Worm (Caenorhabditis elegans) whole organism, dauer: ENCODE data around the gene fic-1.

Experiments
- unc-62 ChIP-seq: sonication (generic microtip); optimal IDR thresholded peaks from 2 replicates; lab custom pipeline; 2017; ENCODE audit warnings: missing biosample characterization, missing genetic modification reagents, missing genetic modification characterization

The fic-1 gene

DNA sequence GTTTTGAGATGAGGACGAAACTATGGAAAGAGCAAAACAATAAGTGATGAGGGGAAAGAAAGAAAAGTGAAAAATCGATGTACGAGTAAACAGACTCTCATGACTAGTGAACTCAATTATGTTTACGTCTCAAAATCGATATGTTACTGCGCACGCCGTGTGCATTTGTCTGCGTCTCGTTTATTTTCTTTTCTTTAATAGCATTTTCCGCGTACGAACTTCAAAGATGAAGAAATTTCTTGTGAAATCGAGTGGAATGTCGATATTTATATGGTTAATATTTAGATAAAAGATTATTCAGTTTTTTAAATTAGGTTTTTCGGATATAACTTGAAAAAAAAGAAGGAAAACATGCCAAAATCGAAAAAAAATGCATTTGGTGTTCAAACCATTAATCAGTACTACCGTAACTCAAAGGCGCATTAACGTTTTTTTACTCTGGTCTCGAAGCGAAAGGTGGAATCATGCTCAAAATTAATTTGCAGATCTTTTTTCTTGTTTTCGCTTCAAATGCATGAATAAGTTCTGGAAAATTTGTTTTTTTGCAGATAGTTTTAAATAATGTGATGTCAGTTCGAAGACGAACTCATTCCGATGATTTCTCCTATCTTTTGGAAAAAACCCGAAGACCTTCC, at the start of gene fic-1:
fic-1 (plus strand) TSS at position 549 of the 635 bp plus-strand sequence.
- TF ChIP-seq unc-62 (GFP tag; lab: Kevin White, UChicago) = no peak

DNA sequence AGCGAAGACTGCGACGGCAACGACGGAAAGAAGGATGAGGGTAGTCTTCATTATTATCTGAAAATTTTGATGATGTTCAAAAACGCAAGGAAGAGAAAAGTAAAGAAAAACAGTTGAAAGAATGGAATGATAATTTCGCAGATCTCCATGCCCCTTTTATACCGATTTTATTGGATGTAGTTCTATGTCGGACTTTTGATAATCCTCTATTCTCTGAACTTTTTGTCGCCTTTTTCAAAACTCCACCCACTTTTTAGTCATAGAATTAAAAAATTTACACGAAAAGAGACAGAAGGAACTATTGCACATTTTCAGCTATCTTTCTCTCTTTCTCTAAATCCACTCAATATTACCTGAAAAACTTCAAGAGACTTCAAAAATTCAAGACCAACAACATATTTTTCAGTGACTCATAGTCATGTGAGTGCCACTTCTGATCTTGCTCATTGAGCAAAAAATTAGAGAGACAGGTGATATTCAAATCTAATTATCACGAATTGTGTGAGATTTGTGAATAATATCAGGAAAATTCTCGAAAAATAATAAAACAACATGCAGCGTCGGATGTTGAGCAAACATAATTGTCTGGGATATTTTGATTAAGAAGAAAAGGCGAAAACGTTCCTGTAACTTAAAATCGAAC, 47.3 kb upstream of the fic-1 start, which contains the start of gene F13E9.15:
F13E9.15 (minus strand) TSS at position 51 of the 643 bp plus-strand sequence.
- TF ChIP-seq unc-62 (GFP tag; lab: Kevin White, UChicago) = no peak

- no peak for TF ChIP-seq unc-62 (GFP tag; lab: Kevin White, UChicago)
These were observed 45.3 kb upstream of the fic-1 start, which contains the start of gene srlf-12 for ce11 chrIV:10891993-10892392. Gene srlf-12 (minus strand): TSS chrIV:10892093.

- no peak for TF ChIP-seq unc-62 (GFP tag; lab: Kevin White, UChicago)
These were observed 43.0 kb upstream of the fic-1 start, which contains the start of gene srlf-14 for ce11 chrIV:10894255-10894654. Gene srlf-14 (minus strand): TSS chrIV:10894355.

DNA sequence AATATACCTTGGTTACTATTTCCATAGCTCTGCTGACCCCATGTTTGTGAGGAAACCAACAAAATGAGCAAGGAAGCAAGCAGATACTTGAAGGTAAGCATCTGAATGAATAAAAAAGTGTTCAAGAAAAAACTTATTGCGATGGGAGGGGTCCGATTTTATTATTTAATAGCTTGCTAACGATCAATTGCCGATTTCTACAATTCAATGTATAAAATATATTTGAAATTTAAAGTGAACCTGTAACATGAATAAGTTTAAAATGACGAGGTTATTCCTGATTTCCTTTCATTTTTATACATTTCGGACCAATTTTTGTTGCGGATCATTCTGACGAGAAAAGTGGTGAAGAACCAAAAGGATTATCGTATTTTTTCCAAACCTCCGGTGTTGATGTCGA, 40.7 kb upstream of the fic-1 start, which contains the start of gene srlf-13:
srlf-13 (minus strand) TSS at position 101 of the 400 bp plus-strand sequence.
- TF ChIP-seq unc-62 (GFP tag; lab: Kevin White, UChicago) = no peak

DNA sequence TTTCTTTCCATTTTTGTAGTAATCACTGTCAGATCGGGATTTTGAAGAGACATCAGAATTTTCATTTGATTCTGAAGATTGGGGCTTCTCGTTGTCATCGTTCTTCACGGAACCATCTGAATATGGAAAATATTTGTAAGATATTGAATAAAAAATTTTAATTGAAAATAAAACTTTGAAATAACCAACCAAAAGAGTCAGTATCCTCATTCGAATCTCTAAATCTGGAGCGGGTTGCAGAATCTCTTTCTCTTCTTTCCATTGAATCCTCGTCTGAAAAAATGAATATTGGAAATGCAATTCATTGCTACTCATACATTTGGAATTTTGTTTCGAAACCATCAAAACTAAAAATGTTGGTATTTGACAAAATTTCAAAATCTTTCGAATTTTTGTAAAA, 39.1 kb upstream of the fic-1 start:
- TF ChIP-seq unc-62 (GFP tag; lab: Kevin White, UChicago) = no peak

DNA sequence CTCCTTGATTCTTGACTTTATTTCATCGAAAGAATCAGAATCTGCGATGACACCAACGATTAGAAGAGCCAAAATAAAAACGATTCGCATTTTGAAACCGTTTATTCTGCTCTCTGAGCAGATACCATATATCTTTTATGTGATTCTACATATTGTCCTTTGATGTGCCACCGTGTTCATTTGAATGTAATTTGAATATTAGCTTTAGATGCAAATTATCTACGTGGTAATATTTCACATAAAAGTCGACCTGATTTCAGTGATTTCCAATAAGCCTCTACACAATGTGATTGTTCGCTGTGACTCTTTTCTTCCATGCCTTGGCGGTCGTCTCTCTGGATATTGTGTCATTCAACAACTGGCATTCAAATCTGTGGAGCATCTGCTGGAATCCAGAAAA, 38.2 kb upstream of the fic-1 start, which contains the start of the genes F13E9.9 and F13E9.19:
F13E9.9 (minus strand) TSS at position 101 of the 400 bp plus-strand sequence.
F13E9.19 (plus strand) TSS at position 316 of the 400 bp plus-strand sequence.
- no peak for TF ChIP-seq unc-62 (GFP tag; lab: Kevin White, UChicago)

DNA sequence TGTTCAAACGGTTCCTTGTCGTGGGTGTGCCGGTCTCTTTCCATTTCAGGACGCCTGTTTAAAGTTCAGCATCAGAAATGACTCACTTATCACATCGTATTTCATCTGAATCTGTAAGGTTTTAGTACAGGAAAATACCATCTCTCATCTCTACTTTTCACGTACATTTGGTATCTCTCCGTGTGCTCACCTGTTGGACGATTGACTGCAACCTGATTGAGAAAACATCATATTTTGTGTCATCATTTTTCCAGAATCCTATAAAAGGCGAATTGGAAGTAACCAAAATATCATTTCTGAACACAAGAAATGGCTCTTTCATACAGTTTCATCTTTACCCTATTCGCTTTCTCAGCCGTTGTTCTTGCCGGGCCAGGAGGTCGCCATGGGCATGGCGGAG, 37.2 kb upstream of the fic-1 start, which contains the start of gene srlf-30:
srlf-30 (plus strand) TSS at position 301 of the 400 bp plus-strand sequence.
- no peak for TF ChIP-seq unc-62 (GFP tag; lab: Kevin White, UChicago)

ce11 chrIV:10902476-10902875, 34.8 kb upstream of the fic-1 start:
- no peak for TF ChIP-seq unc-62 (GFP tag; lab: Kevin White, UChicago)

DNA sequence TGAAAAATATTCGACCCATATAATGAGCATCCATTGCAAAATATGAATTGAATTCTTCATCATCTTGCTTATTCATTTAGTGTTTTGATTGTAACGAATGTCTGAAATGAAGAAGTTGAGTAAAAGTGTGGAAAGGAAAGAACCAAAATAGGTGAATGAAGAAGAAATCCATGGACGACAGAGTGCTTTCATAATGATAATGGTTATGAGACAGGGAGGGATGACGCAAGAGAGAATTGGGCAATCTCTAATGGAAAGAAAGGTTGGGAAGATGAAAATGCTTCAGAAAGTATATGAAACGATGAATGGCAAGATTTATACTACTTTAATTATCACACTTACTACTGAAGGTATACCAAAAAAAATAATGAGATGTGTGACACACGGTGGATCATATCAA, 33.0 kb upstream of the fic-1 start, which contains the start of gene ZK596.3:
ZK596.3 (minus strand) TSS at position 101 of the 400 bp plus-strand sequence.
- TF ChIP-seq unc-62 (GFP tag; lab: Kevin White, UChicago) = no peak

ce11 chrIV:10909206-10909605, 28.0 kb upstream of the fic-1 start, which contains the start of gene ZK596.2:
Gene ZK596.2 (minus strand): TSS chrIV:10909306.
- no peak for TF ChIP-seq unc-62 (GFP tag; lab: Kevin White, UChicago)

- no peak for TF ChIP-seq unc-62 (GFP tag; lab: Kevin White, UChicago)
These were observed 27.5 kb upstream of the fic-1 start, which contains the start of gene pyk-2 for ce11 chrIV:10909708-10910107. Gene pyk-2 (plus strand): TSS chrIV:10909913.

- TF ChIP-seq unc-62 (GFP tag; lab: Kevin White, UChicago) = no peak
These were observed 24.2 kb upstream of the fic-1 start, which contains the start of gene ZK593.2 for ce11 chrIV:10913081-10913480. Gene ZK593.2 (plus strand): TSS chrIV:10913381.

- no peak for TF ChIP-seq unc-62 (GFP tag; lab: Kevin White, UChicago)
These were observed 21.9 kb upstream of the fic-1 start, which contains the start of gene ZK593.3 for ce11 chrIV:10915388-10915787. Gene ZK593.3 (plus strand): TSS chrIV:10915688.

ce11 chrIV:10916134-10916533, 21.1 kb upstream of the fic-1 start:
- no peak for TF ChIP-seq unc-62 (GFP tag; lab: Kevin White, UChicago)
